Fruit fly (Drosophila melanogaster): ENCODE results near the gene CG46511.
"Not testable (repeated sequence)": the region's sequence is repeated elsewhere in the genome, so short reads cannot be mapped to it uniquely, and the experiment has no call there.

dm6 chrX:22191973-22192372 is 9.7 kb downstream of the CG46511 start, which contains the start of gene CG46513:
- TF ChIP-seq CTCF, CG8478 (optimal IDR thresholded peaks at IDR 0.05): not testable (repeated sequence)
